Worm (Caenorhabditis elegans): Measurements from ENCODE around the gene Y116F11B.13.

ce11 chrV:19907365-19907764 lies 24.3 kb downstream of the Y116F11B.13 start, which contains the start of gene fars-2:
- TF ChIP-seq dao-5 (tag; optimal IDR thresholded peaks at IDR 0.05) (no peak), him-1 (tag; optimal IDR thresholded peaks at IDR 0.05) (no peak)
